Worm (Caenorhabditis elegans) whole organism, L3 larva: ENCODE data around the gene F16B12.7.

Experiments
- R02D3.7 ChIP-seq: fragments of 150-350 bp; optimal IDR thresholded peaks from 2 replicates; lab custom pipeline; 2014; ENCODE audit warnings: missing biosample characterization, missing genetic modification characterization
- ZK546.5 ChIP-seq: sonication (generic microtip); optimal IDR thresholded peaks from 2 replicates; lab custom pipeline; 2017; ENCODE audit warnings: missing biosample characterization, missing genetic modification characterization
- aly-2 ChIP-seq: fragments of 150-350 bp; optimal IDR thresholded peaks from 2 replicates; lab custom pipeline; 2014; ENCODE audit warnings: missing biosample characterization, missing genetic modification characterization
- ama-1 ChIP-seq: fragments of 150-350 bp; optimal IDR thresholded peaks from 2 replicates; lab custom pipeline; 2018
- ceh-16 ChIP-seq: sonication (generic microtip); optimal IDR thresholded peaks from 2 replicates; lab custom pipeline; 2017; ENCODE audit warnings: missing biosample characterization, missing genetic modification characterization
- ceh-28 ChIP-seq: fragments of 150-350 bp; optimal IDR thresholded peaks from 2 replicates; lab custom pipeline; 2014; ENCODE audit warnings: missing biosample characterization, missing genetic modification reagents, missing genetic modification characterization
- ceh-82 ChIP-seq: fragments of 150-350 bp; optimal IDR thresholded peaks from 2 replicates; lab custom pipeline; 2014; ENCODE audit warnings: missing biosample characterization, missing genetic modification characterization
- ceh-9 ChIP-seq: sonication (generic microtip); optimal IDR thresholded peaks from 2 replicates; lab custom pipeline; 2018; ENCODE audit warnings: missing biosample characterization, missing genetic modification characterization
- daf-12 ChIP-seq: fragments of 150-350 bp; optimal IDR thresholded peaks from 2 replicates; lab custom pipeline; 2014; ENCODE audit warnings: missing biosample characterization, missing genetic modification reagents, missing genetic modification characterization
- egl-27 ChIP-seq: sonication (generic microtip); optimal IDR thresholded peaks from 4 replicates; lab custom pipeline; 2017; ENCODE audit warnings: missing biosample characterization, missing genetic modification reagents, missing genetic modification characterization
- egl-5 ChIP-seq: fragments of 150-350 bp; optimal IDR thresholded peaks from 2 replicates; lab custom pipeline; 2017; ENCODE audit warnings: missing biosample characterization, missing genetic modification reagents, missing genetic modification characterization, inconsistent platforms
- elt-1 ChIP-seq: fragments of 150-350 bp; optimal IDR thresholded peaks from 2 replicates; lab custom pipeline; 2014; ENCODE audit warnings: missing biosample characterization, missing genetic modification characterization
- elt-2 ChIP-seq: sonication (generic microtip); optimal IDR thresholded peaks from 2 replicates; lab custom pipeline; 2016; ENCODE audit warnings: missing genetic modification reagents, mild to moderate bottlenecking, missing genetic modification characterization, missing compliant biosample characterization
- elt-3 ChIP-seq, 3 experiments: fragments of 150-350 bp in 1 of 3; sonication (generic microtip) in 2 of 3; optimal IDR thresholded peaks; 2 replicates in 2 of 3; 4 replicates in 1 of 3; lab custom pipeline; 2014 to 2017; ENCODE audit warnings: missing biosample characterization in 3 of 3, missing genetic modification characterization in 3 of 3
- eor-1 ChIP-seq, 2 experiments: fragments of 150-350 bp; optimal IDR thresholded peaks; 2 replicates each; lab custom pipeline; 2014 to 2018; ENCODE audit warnings: missing biosample characterization in 2 of 2, missing genetic modification characterization in 2 of 2
- fkh-10 ChIP-seq: sonication (generic microtip); optimal IDR thresholded peaks from 2 replicates; lab custom pipeline; 2017; ENCODE audit warnings: missing biosample characterization, missing genetic modification reagents, missing genetic modification characterization
- fkh-2 ChIP-seq: fragments of 150-350 bp; optimal IDR thresholded peaks from 2 replicates; lab custom pipeline; 2014; ENCODE audit warnings: missing biosample characterization, missing genetic modification reagents, missing genetic modification characterization
- fos-1 ChIP-seq: fragments of 150-350 bp; optimal IDR thresholded peaks from 2 replicates; lab custom pipeline; 2014; ENCODE audit warnings: missing biosample characterization, missing genetic modification characterization
- hmg-11 ChIP-seq: sonication (generic microtip); optimal IDR thresholded peaks from 2 replicates; lab custom pipeline; 2016; ENCODE audit warnings: missing genetic modification characterization, missing compliant biosample characterization
- jun-1 ChIP-seq: fragments of 150-350 bp; optimal IDR thresholded peaks from 2 replicates; lab custom pipeline; 2014; ENCODE audit warnings: missing biosample characterization, missing genetic modification reagents, missing genetic modification characterization
- lin-15B ChIP-seq: fragments of 150-350 bp; optimal IDR thresholded peaks from 2 replicates; lab custom pipeline; 2014; ENCODE audit warnings: missing biosample characterization, missing genetic modification characterization
- lin-39 ChIP-seq: fragments of 150-350 bp; optimal IDR thresholded peaks from 2 replicates; lab custom pipeline; 2018; ENCODE audit warnings: missing biosample characterization, missing genetic modification reagents, missing genetic modification characterization
- lsy-12 ChIP-seq: sonication (generic microtip); optimal IDR thresholded peaks from 2 replicates; lab custom pipeline; 2016; ENCODE audit warnings: mild to moderate bottlenecking, missing genetic modification characterization, missing compliant biosample characterization
- mdl-1 ChIP-seq: fragments of 150-350 bp; optimal IDR thresholded peaks from 2 replicates; lab custom pipeline; 2014; ENCODE audit warnings: missing biosample characterization, missing genetic modification characterization
- mml-1 ChIP-seq: fragments of 150-350 bp; sonication (generic microtip); optimal IDR thresholded peaks from 3 replicates; lab custom pipeline; 2014; ENCODE audit warnings: missing biosample characterization, missing genetic modification characterization
- nfya-1 ChIP-seq: sonication (generic microtip); optimal IDR thresholded peaks from 2 replicates; lab custom pipeline; 2017; ENCODE audit warnings: missing genetic modification characterization, mild to moderate bottlenecking, missing compliant biosample characterization, antibody characterized with exemption, moderate library complexity; ENCODE audit not compliant: insufficient read depth
- nhr-11 ChIP-seq: fragments of 150-350 bp; optimal IDR thresholded peaks from 2 replicates; lab custom pipeline; 2014; ENCODE audit warnings: missing biosample characterization, missing genetic modification characterization
- nhr-12 ChIP-seq: fragments of 150-350 bp; optimal IDR thresholded peaks from 2 replicates; lab custom pipeline; 2014; ENCODE audit warnings: missing biosample characterization, missing genetic modification characterization
- nhr-23 ChIP-seq: fragments of 150-350 bp; optimal IDR thresholded peaks from 2 replicates; lab custom pipeline; 2014; ENCODE audit warnings: missing biosample characterization, missing genetic modification reagents, missing genetic modification characterization
- nhr-237 ChIP-seq: fragments of 150-350 bp; optimal IDR thresholded peaks from 2 replicates; lab custom pipeline; 2014; ENCODE audit warnings: missing biosample characterization, missing genetic modification characterization
- nhr-25 ChIP-seq: sonication (generic microtip); optimal IDR thresholded peaks from 2 replicates; lab custom pipeline; 2017; ENCODE audit warnings: missing biosample characterization, missing genetic modification characterization
- nhr-28 ChIP-seq: fragments of 150-350 bp; optimal IDR thresholded peaks from 2 replicates; lab custom pipeline; 2014; ENCODE audit warnings: missing biosample characterization, missing genetic modification characterization
- nhr-43 ChIP-seq: sonication (generic microtip); optimal IDR thresholded peaks from 2 replicates; lab custom pipeline; 2016; ENCODE audit warnings: mild to moderate bottlenecking, missing genetic modification characterization, missing compliant biosample characterization; ENCODE audit not compliant: poor library complexity, severe bottlenecking
- nhr-67 ChIP-seq: fragments of 150-350 bp; optimal IDR thresholded peaks from 2 replicates; lab custom pipeline; 2014; ENCODE audit warnings: missing biosample characterization, missing genetic modification characterization
- pha-4 ChIP-seq: fragments of 150-350 bp; optimal IDR thresholded peaks from 2 replicates; lab custom pipeline; 2014; ENCODE audit warnings: missing biosample characterization, missing genetic modification reagents, missing genetic modification characterization
- pqm-1 ChIP-seq: fragments of 150-350 bp; optimal IDR thresholded peaks from 2 replicates; lab custom pipeline; 2017; ENCODE audit warnings: missing biosample characterization, missing genetic modification characterization, inconsistent platforms
- sea-2 ChIP-seq: fragments of 150-350 bp; sonication (generic microtip); optimal IDR thresholded peaks from 4 replicates; lab custom pipeline; 2014; ENCODE audit warnings: missing biosample characterization, missing genetic modification reagents, missing genetic modification characterization
- skn-1 ChIP-seq: fragments of 150-350 bp; optimal IDR thresholded peaks from 2 replicates; lab custom pipeline; 2014; ENCODE audit warnings: missing biosample characterization, missing genetic modification characterization
- snpc-4 ChIP-seq: fragments of 150-350 bp; optimal IDR thresholded peaks from 2 replicates; lab custom pipeline; 2014; ENCODE audit warnings: missing biosample characterization, missing genetic modification characterization
- tbx-2 ChIP-seq: sonication (generic microtip); optimal IDR thresholded peaks from 2 replicates; lab custom pipeline; 2016; ENCODE audit warnings: mild to moderate bottlenecking, missing genetic modification characterization, missing compliant biosample characterization
- unc-39 ChIP-seq: sonication (generic microtip); optimal IDR thresholded peaks from 4 replicates; lab custom pipeline; 2017; ENCODE audit warnings: missing biosample characterization, missing genetic modification characterization
- unc-62 ChIP-seq: fragments of 150-350 bp; sonication (generic microtip); optimal IDR thresholded peaks from 4 replicates; lab custom pipeline; 2014; ENCODE audit warnings: missing biosample characterization, missing genetic modification reagents, missing genetic modification characterization
- zag-1 ChIP-seq: fragments of 150-350 bp; optimal IDR thresholded peaks from 2 replicates; lab custom pipeline; 2014; ENCODE audit warnings: missing biosample characterization, missing genetic modification characterization
- ztf-11 ChIP-seq: fragments of 150-350 bp; optimal IDR thresholded peaks from 2 replicates; lab custom pipeline; 2014; ENCODE audit warnings: missing biosample characterization, missing genetic modification characterization
- ztf-4 ChIP-seq: fragments of 150-350 bp; optimal IDR thresholded peaks from 2 replicates; lab custom pipeline; 2014; ENCODE audit warnings: missing biosample characterization, missing genetic modification characterization

F16B12.7 gene

DNA sequence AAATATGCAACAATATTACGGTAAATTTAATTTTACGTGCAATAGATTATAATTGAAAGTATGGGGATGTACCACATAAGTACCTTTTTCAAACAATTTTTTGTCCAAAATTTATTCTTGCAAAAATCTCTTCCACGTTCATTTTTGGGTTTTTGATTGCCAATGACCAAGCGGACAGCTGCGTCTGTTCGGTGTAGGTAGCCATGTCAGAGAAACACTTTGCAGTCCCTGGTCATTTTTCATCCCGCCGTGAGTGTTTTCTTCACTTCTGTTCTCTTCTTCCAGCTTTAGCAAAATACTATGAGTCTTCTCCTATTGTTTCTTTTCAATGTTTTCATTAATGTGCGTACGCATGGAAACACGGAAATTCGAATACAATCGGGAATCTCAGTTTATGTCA lies 18.3 kb upstream of the F16B12.7 start, which contains the start of gene dsl-4:
TSS of gene dsl-4 (plus strand) at position 301 of the 400 bp plus-strand sequence.
- TF ChIP-seq nhr-237 (tag; lab: Kevin White, UChicago) = no peak
- no peak for TF ChIP-seq ceh-28
- TF ChIP-seq ama-1 (lab: Kevin White, UChicago) = no peak
- no peak for TF ChIP-seq tbx-2 (tag; lab: Kevin White, UChicago)
- no peak for TF ChIP-seq nhr-25 (tag; lab: Kevin White, UChicago)
- no peak for TF ChIP-seq lsy-12
- TF ChIP-seq ztf-4 (tag; lab: Kevin White, UChicago) = no peak
- TF ChIP-seq skn-1 (tag; lab: Kevin White, UChicago) = no peak
- TF ChIP-seq mdl-1 (tag; lab: Kevin White, UChicago) = no peak

DNA sequence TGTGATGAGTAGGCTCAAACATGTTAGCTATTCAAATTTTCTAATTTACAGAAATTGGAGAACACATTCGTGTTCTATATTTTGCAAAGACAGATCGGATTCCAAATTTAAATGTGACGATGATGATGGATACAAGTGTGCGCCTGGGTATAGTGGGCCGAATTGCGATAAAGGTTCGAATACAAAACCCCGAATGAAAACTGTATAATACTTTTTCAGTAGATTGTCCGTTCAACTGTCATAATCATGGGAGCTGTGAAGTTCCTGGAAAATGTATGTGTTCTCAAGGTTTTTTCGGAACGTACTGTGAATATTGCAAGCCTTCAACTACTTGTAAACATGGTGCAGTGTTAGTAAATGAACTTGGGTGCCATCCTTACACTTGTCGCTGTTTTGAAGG lies 17.4 kb upstream of the F16B12.7 start:
- no peak for TF ChIP-seq fkh-2
- no peak for TF ChIP-seq ama-1 (lab: Kevin White, UChicago)
- TF ChIP-seq egl-27 (tag; lab: Kevin White, UChicago) = no peak
- no peak for TF ChIP-seq snpc-4
- no peak for TF ChIP-seq nhr-12
- TF ChIP-seq, all 47 proteins: peak for 0

DNA sequence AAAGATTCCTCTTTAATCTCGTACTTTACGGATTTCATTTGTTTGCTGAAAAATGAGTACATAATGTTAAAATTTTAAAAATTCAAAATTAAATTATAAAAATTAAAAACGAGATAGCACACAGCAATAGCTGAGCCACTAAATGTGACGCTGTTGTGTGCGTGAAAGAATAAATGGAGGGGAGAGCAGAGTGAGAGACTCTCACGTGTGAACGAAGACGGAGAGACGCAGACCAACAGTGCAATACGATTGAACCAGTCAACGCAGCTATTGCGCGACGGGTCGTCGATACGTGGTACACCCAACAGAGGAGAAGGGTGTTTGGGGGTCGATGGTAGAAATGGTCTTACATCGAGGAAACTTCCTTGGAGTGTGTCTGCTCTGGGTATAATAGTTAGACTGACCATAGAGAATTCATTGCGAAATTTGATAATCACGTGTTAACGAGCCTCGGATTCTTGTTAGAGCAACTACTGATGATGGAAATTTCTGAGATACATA lies 9.7 kb upstream of the F16B12.7 start, which contains the start of gene F16B12.4:
TSS of gene F16B12.4 (minus strand) at position 51 of the 501 bp plus-strand sequence.
- TF ChIP-seq ceh-82 (tag; lab: Kevin White, UChicago) (no peak), nhr-237 (tag; lab: Kevin White, UChicago) (no peak), ztf-4 (tag; lab: Kevin White, UChicago) (no peak), zag-1 (tag; lab: Kevin White, UChicago) (no peak), nfya-1 (peak; percentile 22), nhr-67 (tag; lab: Kevin White, UChicago) (no peak), hmg-11 (peak; percentile 11), jun-1 (no peak), lin-15B (no peak)

DNA sequence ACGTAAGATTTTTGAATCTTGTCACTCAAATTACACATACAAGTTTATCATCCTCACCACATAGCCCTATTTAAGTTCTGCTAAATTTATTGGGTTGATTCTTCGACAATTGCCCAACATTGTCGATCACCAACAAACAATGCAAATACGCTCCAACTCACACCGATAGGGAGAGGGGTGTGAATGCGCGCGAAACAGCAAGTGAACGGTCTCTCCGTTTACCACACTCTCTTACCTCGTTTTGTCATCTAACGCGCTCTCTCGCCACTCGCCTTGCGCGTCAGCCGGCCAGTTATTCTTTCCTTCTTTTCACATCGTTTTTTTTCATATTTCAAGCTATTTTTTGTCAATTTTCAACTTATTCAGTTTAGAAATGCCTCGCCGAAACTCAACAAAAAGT lies 6.4 kb upstream of the F16B12.7 start, which contains the start of gene F16B12.6:
TSS of gene F16B12.6 (plus strand) at position 331 of the 400 bp plus-strand sequence.
- no peak for TF ChIP-seq sea-2 (GFP tag; lab: Kevin White, UChicago)
- peak; percentile 89 for TF ChIP-seq pha-4 (tag; lab: Kevin White, UChicago)
- no peak for TF ChIP-seq nhr-67 (tag; lab: Kevin White, UChicago)
- TF ChIP-seq zag-1 (tag; lab: Kevin White, UChicago) = no peak
- no peak for TF ChIP-seq ZK546.5 (tag; lab: Kevin White, UChicago)
- peak; percentile 65 for TF ChIP-seq skn-1 (tag; lab: Kevin White, UChicago)
- peak; percentile 51 for TF ChIP-seq tbx-2 (tag; lab: Kevin White, UChicago)
- no peak for TF ChIP-seq ceh-82 (tag; lab: Kevin White, UChicago)
- no peak for TF ChIP-seq nhr-12
- no peak for TF ChIP-seq nhr-11 (tag; lab: Kevin White, UChicago)
- TF ChIP-seq elt-1 = peak; percentile 23
- TF ChIP-seq nhr-43 (tag; lab: Kevin White, UChicago) = peak; percentile 37
- no peak for TF ChIP-seq mdl-1 (tag; lab: Kevin White, UChicago)
- TF ChIP-seq jun-1 = peak; percentile 47
- TF ChIP-seq elt-3 (tag; optimal IDR thresholded peaks at IDR 0.05; lab: Kevin White, UChicago) = no peak
- TF ChIP-seq daf-12 (tag; lab: Kevin White, UChicago) = no peak
- TF ChIP-seq elt-2 (tag; lab: Kevin White, UChicago) = peak; percentile 64
- TF ChIP-seq lsy-12 = peak; percentile 2
- no peak for TF ChIP-seq ztf-11 (tag; lab: Kevin White, UChicago)
- peak; percentile 17 for TF ChIP-seq ceh-28
- no peak for TF ChIP-seq eor-1 (tag; optimal IDR thresholded peaks at IDR 0.05; lab: Kevin White, UChicago)
- TF ChIP-seq fkh-2 = no peak
- TF ChIP-seq ceh-16 (tag; lab: Kevin White, UChicago) = no peak
- TF ChIP-seq nfya-1 = peak; percentile 84
- peak; percentile 43 for TF ChIP-seq pqm-1 (tag; lab: Kevin White, UChicago)
- TF ChIP-seq lin-39 = peak; percentile 47
- TF ChIP-seq aly-2 = no peak
- no peak for TF ChIP-seq R02D3.7 (tag; lab: Kevin White, UChicago)
- TF ChIP-seq ceh-9 (tag; lab: Kevin White, UChicago) = no peak
- peak; percentile 92 for TF ChIP-seq lin-15B
- TF ChIP-seq fkh-10 (GFP tag; lab: Kevin White, UChicago) = no peak
- peak; percentile 54 for TF ChIP-seq snpc-4
- peak; percentile 38 for TF ChIP-seq ama-1 (lab: Kevin White, UChicago)
- TF ChIP-seq egl-5 (tag; lab: Kevin White, UChicago) = no peak
- peak; percentile 69 for TF ChIP-seq nhr-23 (tag; lab: Kevin White, UChicago)
- no peak for TF ChIP-seq nhr-28 (tag; lab: Kevin White, UChicago)
- TF ChIP-seq fos-1 (tag; lab: Kevin White, UChicago) = no peak
- no peak for TF ChIP-seq unc-62 (GFP tag; lab: Kevin White, UChicago)
- peak; percentile 80 for TF ChIP-seq nhr-25 (tag; lab: Kevin White, UChicago)
- no peak for TF ChIP-seq ztf-4 (tag; lab: Kevin White, UChicago)
- TF ChIP-seq nhr-237 (tag; lab: Kevin White, UChicago) = no peak
- TF ChIP-seq mml-1 = no peak
- TF ChIP-seq egl-27 (tag; lab: Kevin White, UChicago) = no peak
- no peak for TF ChIP-seq unc-39 (tag; lab: Kevin White, UChicago)
